Worm (Caenorhabditis elegans) whole organism, L4 larva: Measurements from ENCODE around the gene thoc-7.

Experiments used
- R02D3.7 ChIP-seq: fragments of 150-350 bp; sonication (generic microtip); optimal IDR thresholded peaks from 3 replicates; lab custom pipeline; 2014; ENCODE audit warnings: missing biosample characterization, missing genetic modification characterization
- hlh-11 ChIP-seq: fragments of 200-800 bp; sonication (Bioruptor generic); optimal IDR thresholded peaks from 2 replicates; lab custom pipeline; 2018; ENCODE audit warnings: mild to moderate bottlenecking, missing genetic modification characterization, missing compliant biosample characterization
- jun-1 ChIP-seq: fragments of 150-350 bp; optimal IDR thresholded peaks from 2 replicates; lab custom pipeline; 2014; ENCODE audit warnings: missing biosample characterization, missing genetic modification reagents, missing genetic modification characterization
- lin-39 ChIP-seq: fragments of 150-350 bp; optimal IDR thresholded peaks from 2 replicates; lab custom pipeline; 2014; ENCODE audit warnings: missing biosample characterization, missing genetic modification reagents, missing genetic modification characterization
- mes-2 ChIP-seq: sonication (generic microtip); optimal IDR thresholded peaks from 2 replicates; lab custom pipeline; 2016; ENCODE audit warnings: missing genotype, mild to moderate bottlenecking, missing genetic modification characterization, missing compliant biosample characterization; ENCODE audit not compliant: poor library complexity, severe bottlenecking
- nhr-111 ChIP-seq: fragments of 200-800 bp; sonication (Bioruptor generic); optimal IDR thresholded peaks from 2 replicates; lab custom pipeline; 2018; ENCODE audit warnings: mild to moderate bottlenecking, missing genetic modification characterization, missing compliant biosample characterization
- zip-11 ChIP-seq: fragments of 200-800 bp; sonication (Bioruptor generic); IDR thresholded peaks from 2 replicates; pipeline ENCODE4 v1.3.6; 2022; ENCODE audit warnings: missing genetic modification characterization, missing compliant biosample characterization

ce11 chrIV:13866754-13867153 is 15.8 kb upstream of the thoc-7 start, which contains the start of gene B0513.90:
- TF ChIP-seq R02D3.7 (tag; lab: Kevin White, UChicago) (no peak), hlh-11 (tag; lab: Kevin White, UChicago) (no peak), zip-11 (GFP tag; lab: Robert Waterston, UW) (no peak), jun-1 (tag; lab: Kevin White, UChicago) (no peak), mes-2 (tag; lab: Kevin White, UChicago) (no peak), nhr-111 (GFP tag; lab: Kevin White, UChicago) (no peak), lin-39 (no peak)
